Worm (Caenorhabditis elegans): Measurements from ENCODE around the gene srt-55.

DNA sequence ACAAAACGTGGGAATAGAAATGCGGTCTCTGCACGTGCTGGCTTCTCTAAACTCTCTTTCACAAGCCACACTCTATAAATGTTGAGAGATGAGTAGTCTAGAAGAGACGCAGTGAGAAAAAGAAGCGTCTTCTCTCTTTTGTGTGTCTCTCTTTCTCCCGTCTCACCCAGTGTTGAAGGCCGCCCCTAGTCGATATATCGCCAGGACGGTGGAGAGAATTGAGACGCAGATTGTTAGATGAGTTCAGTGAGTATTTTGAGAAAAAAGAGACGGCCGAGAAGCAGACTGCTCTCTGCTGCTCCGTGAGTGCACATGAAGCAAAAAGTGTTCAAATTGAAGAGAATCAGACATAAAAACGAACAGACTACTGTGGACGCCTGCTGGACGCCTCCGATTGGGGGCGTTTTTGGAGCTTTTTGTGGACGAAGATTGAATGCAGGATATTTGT, 9.7 kb downstream of the srt-55 start:
- peak; percentile 87 for TF ChIP-seq nhr-11 (tag; optimal IDR thresholded peaks at IDR 0.05)
- TF ChIP-seq mep-1 (tag; optimal IDR thresholded peaks at IDR 0.05), result peak; percentile 83
- TF ChIP-seq elt-3 (tag; optimal IDR thresholded peaks at IDR 0.05), result peak in 1 of 6 experiments; percentile 30
- TF ChIP-seq alr-1 (tag; optimal IDR thresholded peaks at IDR 0.05; ENCODE audit: borderline replicate concordance), result no peak
- TF ChIP-seq unc-62 (GFP tag; optimal IDR thresholded peaks at IDR 0.05), result no peak
- no peak for TF ChIP-seq hpl-2 (GFP tag; optimal IDR thresholded peaks at IDR 0.05)
- TF ChIP-seq aha-1 (tag; optimal IDR thresholded peaks at IDR 0.05), result no peak
- TF ChIP-seq nhr-77 (tag; optimal IDR thresholded peaks at IDR 0.05), result peak; percentile 90

Data from whole organism, L1 larva.